Worm (Caenorhabditis elegans) whole organism, L4/young adult: ENCODE results near the gene ZK370.6.

Source experiments
- dao-5 ChIP-seq: sonication (generic microtip); optimal IDR thresholded peaks from 2 replicates; lab custom pipeline; 2016; ENCODE audit warnings: missing genotype, missing genetic modification characterization, moderate library complexity, missing compliant biosample characterization
- him-1 ChIP-seq: sonication (generic microtip); optimal IDR thresholded peaks from 2 replicates; lab custom pipeline; 2016; ENCODE audit warnings: missing genotype, missing genetic modification reagents, missing genetic modification characterization, missing compliant biosample characterization

DNA sequence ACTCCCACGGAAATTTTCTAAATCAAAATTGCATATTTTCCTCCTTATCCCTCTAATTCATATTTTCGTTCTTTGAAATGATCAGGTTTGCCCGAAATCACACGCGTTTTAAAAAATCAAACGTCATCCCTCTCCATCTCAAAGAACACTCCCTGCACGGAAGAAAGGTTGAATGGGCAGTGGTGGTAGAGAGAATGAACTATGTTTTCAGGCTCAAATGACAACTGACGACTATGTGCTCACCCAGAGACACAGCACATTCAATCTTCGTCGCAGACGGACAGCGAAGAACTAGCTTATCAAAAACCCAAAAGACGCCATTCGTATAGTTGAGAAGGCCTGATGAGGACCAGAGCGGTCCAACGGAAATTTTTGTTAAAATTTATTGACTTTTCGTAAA is 3.9 kb downstream of the ZK370.6 start:
- TF ChIP-seq dao-5 (tag; lab: Kevin White, UChicago) (no peak), him-1 (tag; lab: Kevin White, UChicago) (no peak)
